Worm (Caenorhabditis elegans) whole organism, midembryonic: ENCODE measurements around the gene R05H5.7.

ENCODE experiments used
- flt-1 ChIP-seq: fragments of 200-800 bp; sonication (Bioruptor generic); IDR thresholded peaks from 2 replicates; pipeline ENCODE4 v1.3.6; 2022; ENCODE audit warnings: missing genetic modification characterization, missing compliant biosample characterization
- med-1 ChIP-seq: sonication (generic microtip); optimal IDR thresholded peaks from 2 replicates; lab custom pipeline; 2017; ENCODE audit warnings: missing genetic modification characterization, mild to moderate bottlenecking, missing compliant biosample characterization, antibody characterized with exemption, missing genetic modification reagents; ENCODE audit not compliant: insufficient read depth
- tab-1 ChIP-seq: fragments of 200-800 bp; sonication (Bioruptor generic); IDR thresholded peaks from 2 replicates; pipeline ENCODE4 v1.3.6; 2022; ENCODE audit warnings: missing genetic modification characterization, missing compliant biosample characterization

ce11 chrII:10198486-10198885 is 6.2 kb downstream of the R05H5.7 start:
- no peak for TF ChIP-seq med-1 (GFP tag; lab: Kevin White, UChicago)
- TF ChIP-seq tab-1 (GFP tag; lab: Robert Waterston, UW) = no peak
- TF ChIP-seq flt-1 (GFP tag; lab: Robert Waterston, UW) = no peak
